Fruit fly (Drosophila melanogaster): Measurements from ENCODE around the gene AdoR.

dm6 chr3R:30193826-30194225, 44.4 kb upstream of the AdoR start:
- TF ChIP-seq fru (GFP tag; optimal IDR thresholded peaks at IDR 0.05) (no peak), dl (GFP tag; optimal IDR thresholded peaks at IDR 0.05; ENCODE audit: insufficient read depth in 1 of 2, partially characterized antibody in 2 of 2) (no peak), br (GFP tag; optimal IDR thresholded peaks at IDR 0.05) (no peak), usp (GFP tag; optimal IDR thresholded peaks at IDR 0.05) (no peak), Myc (optimal IDR thresholded peaks at IDR 0.05) (no peak), CG9705 (GFP tag; optimal IDR thresholded peaks at IDR 0.05) (no peak), Dfd (GFP tag; optimal IDR thresholded peaks at IDR 0.05) (no peak), h (GFP tag; optimal IDR thresholded peaks at IDR 0.05) (no peak), CrebA (GFP tag; optimal IDR thresholded peaks at IDR 0.05; ENCODE audit: borderline replicate concordance) (no peak), Hr78 (GFP tag; optimal IDR thresholded peaks at IDR 0.05) (no peak), psq (GFP tag; optimal IDR thresholded peaks at IDR 0.05) (no peak)
